Worm (Caenorhabditis elegans) whole organism, young adult: ENCODE results near the gene F20D12.12.

Experiments used
- B0035.1 ChIP-seq: sonication (generic microtip); optimal IDR thresholded peaks from 2 replicates; lab custom pipeline; 2016; ENCODE audit warnings: missing genetic modification characterization, mild to moderate bottlenecking, missing compliant biosample characterization, missing genotype, missing genetic modification reagents
- bed-1 ChIP-seq: fragments of 200-800 bp; sonication (Bioruptor generic); IDR thresholded peaks from 2 replicates; pipeline ENCODE4 v1.3.6; 2022; ENCODE audit warnings: missing genetic modification reagents, missing genetic modification characterization, missing compliant biosample characterization
- pha-4 ChIP-seq: fragments of 150-350 bp; sonication (generic microtip); optimal IDR thresholded peaks from 2 replicates; lab custom pipeline; 2014; ENCODE audit warnings: missing biosample characterization, missing genetic modification reagents, missing genetic modification characterization
- ztf-18 ChIP-seq: sonication (generic microtip); optimal IDR thresholded peaks from 2 replicates; lab custom pipeline; 2016; ENCODE audit warnings: missing genotype, mild to moderate bottlenecking, missing genetic modification characterization, missing compliant biosample characterization
- ztf-6 ChIP-seq: fragments of 200-800 bp; sonication (Bioruptor generic); IDR thresholded peaks from 2 replicates; pipeline ENCODE4 v1.3.6; 2022; ENCODE audit warnings: missing genetic modification reagents, missing genetic modification characterization, missing compliant biosample characterization

DNA sequence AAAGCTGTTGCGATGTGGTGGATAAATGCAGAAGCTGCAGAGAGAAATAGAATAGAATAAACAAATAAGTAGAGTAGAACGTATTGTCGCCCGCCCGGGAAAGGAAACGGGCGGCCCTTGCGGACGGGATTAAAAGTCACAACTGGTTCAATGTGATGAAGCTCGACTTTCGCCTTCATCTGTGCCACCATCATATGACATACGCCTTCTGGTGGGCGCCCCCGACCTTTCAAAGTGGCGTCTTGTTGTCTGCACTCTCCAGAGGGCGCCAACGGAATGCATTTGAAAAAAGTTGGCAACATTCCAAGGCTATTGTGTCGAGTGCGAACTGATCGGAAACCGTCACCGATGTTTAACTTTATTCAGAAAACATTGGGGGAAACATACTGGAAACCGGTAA, 4.0 kb upstream of the F20D12.12 start:
- TF ChIP-seq pha-4 (tag; lab: Kevin White, UChicago) (no peak), bed-1 (no peak), B0035.1 (no peak), ztf-18 (tag; lab: Kevin White, UChicago) (no peak), ztf-6 (GFP tag; lab: Robert Waterston, UW) (no peak)
